Fruit fly (Drosophila melanogaster) whole organism, embryonic: Measurements from ENCODE around the gene Prx5.

Source experiments
- Abd-B ChIP-seq: fragments of 200-800 bp; sonication (Bioruptor generic); optimal IDR thresholded peaks from 2 replicates; lab custom pipeline; 2018; ENCODE audit warnings: missing biosample characterization, mild to moderate bottlenecking, missing genetic modification characterization, moderate library complexity
- Asciz ChIP-seq: fragments of 200-800 bp; sonication (Bioruptor generic); optimal IDR thresholded peaks from 2 replicates; lab custom pipeline; 2017; ENCODE audit warnings: missing biosample characterization, mild to moderate bottlenecking, missing genetic modification characterization, missing genetic modification reagents
- Awh ChIP-seq: fragments of 200-800 bp; sonication (Bioruptor generic); IDR thresholded peaks from 2 replicates; pipeline ENCODE4, ENCODE4 v1.3.6; 2022; ENCODE audit warnings: missing biosample characterization, missing genetic modification characterization
- BEAF-32 ChIP-seq: fragments of 200-800 bp; sonication (Bioruptor generic); optimal IDR thresholded peaks from 3 replicates; lab custom pipeline; 2017; ENCODE audit warnings: missing biosample characterization, missing genetic modification characterization, mild to moderate bottlenecking, moderate library complexity, missing genetic modification reagents
- CG10366 ChIP-seq: fragments of 200-800 bp; sonication (Bioruptor generic); IDR thresholded peaks from 2 replicates; pipeline ENCODE4 v1.3.6; 2022; ENCODE audit warnings: missing biosample characterization, missing genetic modification characterization
- CG11695 ChIP-seq: fragments of 200-800 bp; sonication (Bioruptor generic); IDR thresholded peaks from 3 replicates; pipeline ENCODE4 v1.3.6; 2022; ENCODE audit warnings: missing biosample characterization, missing genetic modification characterization
- CG12391 ChIP-seq: fragments of 200-800 bp; sonication (Bioruptor generic); optimal IDR thresholded peaks from 3 replicates; lab custom pipeline; 2018; ENCODE audit warnings: missing biosample characterization, mild to moderate bottlenecking, missing genetic modification characterization, moderate library complexity
- CG13775 ChIP-seq: fragments of 200-800 bp; sonication (Bioruptor generic); optimal IDR thresholded peaks from 3 replicates; lab custom pipeline; 2017; ENCODE audit warnings: missing biosample characterization, mild to moderate bottlenecking, missing genetic modification characterization
- CG14667 ChIP-seq: fragments of 200-800 bp; sonication (Bioruptor generic); IDR thresholded peaks from 2 replicates; pipeline ENCODE4 v1.3.6; 2022; ENCODE audit warnings: missing biosample characterization, missing genetic modification characterization
- CG16863 ChIP-seq: fragments of 200-800 bp; sonication (Bioruptor generic); optimal IDR thresholded peaks from 3 replicates; lab custom pipeline; 2016; ENCODE audit warnings: missing biosample characterization, missing genetic modification characterization
- CG1792 ChIP-seq: fragments of 200-800 bp; sonication (Bioruptor generic); optimal IDR thresholded peaks from 2 replicates; lab custom pipeline; 2016; ENCODE audit warnings: missing biosample characterization, missing genetic modification characterization
- CG32772 ChIP-seq: fragments of 200-800 bp; sonication (Bioruptor generic); IDR thresholded peaks from 2 replicates; pipeline ENCODE4 v1.3.6; 2022; ENCODE audit warnings: missing biosample characterization, missing genetic modification characterization
- CG33213 ChIP-seq: fragments of 200-800 bp; sonication (Bioruptor generic); optimal IDR thresholded peaks from 3 replicates; lab custom pipeline; 2016; ENCODE audit warnings: missing biosample characterization, missing genetic modification characterization
- CG34224 ChIP-seq: fragments of 200-800 bp; sonication (Bioruptor generic); IDR thresholded peaks from 3 replicates; pipeline ENCODE4 v1.3.6; 2022; ENCODE audit warnings: missing biosample characterization, missing genetic modification characterization; ENCODE audit not compliant: partially characterized antibody
- CG4854 ChIP-seq: fragments of 200-800 bp; sonication (Bioruptor generic); optimal IDR thresholded peaks from 2 replicates; lab custom pipeline; 2016; ENCODE audit warnings: missing biosample characterization, missing genetic modification characterization, inconsistent platforms
- Dbx ChIP-seq: fragments of 200-800 bp; sonication (Bioruptor generic); IDR thresholded peaks from 3 replicates; pipeline ENCODE4 v1.3.6; 2022; ENCODE audit warnings: missing biosample characterization, missing genetic modification characterization
- Fer3 ChIP-seq: fragments of 200-800 bp; sonication (Bioruptor generic); optimal IDR thresholded peaks from 2 replicates; lab custom pipeline; 2018; ENCODE audit warnings: missing biosample characterization, mild to moderate bottlenecking, missing genetic modification characterization, moderate library complexity
- HHEX ChIP-seq: fragments of 200-800 bp; sonication (Bioruptor generic); optimal IDR thresholded peaks from 3 replicates; lab custom pipeline; 2017; ENCODE audit warnings: missing biosample characterization, mild to moderate bottlenecking, missing genetic modification characterization, missing genetic modification reagents
- Hmr ChIP-seq: fragments of 200-800 bp; sonication (Bioruptor generic); optimal IDR thresholded peaks from 3 replicates; lab custom pipeline; 2017; ENCODE audit warnings: mild to moderate bottlenecking, missing biosample characterization, missing genetic modification reagents, missing genetic modification characterization
- Myb ChIP-seq: fragments of 200-800 bp; sonication (Bioruptor generic); optimal IDR thresholded peaks from 2 replicates; lab custom pipeline; 2016; ENCODE audit warnings: missing biosample characterization, missing genetic modification characterization
- NC2β ChIP-seq: fragments of 200-800 bp; sonication (Bioruptor generic); optimal IDR thresholded peaks from 2 replicates; lab custom pipeline; 2016; ENCODE audit warnings: missing biosample characterization, missing genetic modification characterization
- Neu2 ChIP-seq: fragments of 200-800 bp; sonication (Bioruptor generic); optimal IDR thresholded peaks from 3 replicates; lab custom pipeline; 2016; ENCODE audit warnings: missing biosample characterization, missing genetic modification characterization, borderline replicate concordance
- Nf-YB ChIP-seq: fragments of 200-800 bp; sonication (Bioruptor generic); optimal IDR thresholded peaks from 3 replicates; lab custom pipeline; 2019; ENCODE audit warnings: missing biosample characterization, mild to moderate bottlenecking, missing genetic modification characterization, moderate library complexity
- Oaz ChIP-seq: fragments of 200-800 bp; sonication (Bioruptor generic); IDR thresholded peaks from 2 replicates; pipeline ENCODE4 v1.3.6; 2022; ENCODE audit warnings: missing biosample characterization, missing genetic modification characterization
- Ptx1 ChIP-seq: fragments of 200-800 bp; sonication (Bioruptor generic); IDR thresholded peaks from 2 replicates; pipeline ENCODE4 v1.3.6; 2022; ENCODE audit warnings: missing biosample characterization, missing genetic modification characterization
- Side ChIP-seq: fragments of 200-800 bp; sonication (Bioruptor generic); optimal IDR thresholded peaks from 2 replicates; lab custom pipeline; 2016; ENCODE audit warnings: missing biosample characterization, missing genetic modification characterization
- Spps ChIP-seq: fragments of 200-800 bp; sonication (Bioruptor generic); optimal IDR thresholded peaks from 2 replicates; lab custom pipeline; 2018; ENCODE audit warnings: missing biosample characterization, mild to moderate bottlenecking, missing genetic modification characterization
- ap ChIP-seq: fragments of 200-800 bp; sonication (Bioruptor generic); IDR thresholded peaks from 2 replicates; pipeline ENCODE4 v1.3.6; 2022; ENCODE audit warnings: missing biosample characterization, missing genetic modification characterization
- bcd ChIP-seq: fragments of 200-800 bp; sonication (Bioruptor generic); optimal IDR thresholded peaks from 2 replicates; lab custom pipeline; 2017; ENCODE audit warnings: missing biosample characterization, mild to moderate bottlenecking, missing genetic modification characterization
- chinmo ChIP-seq: fragments of 200-800 bp; sonication (Bioruptor generic); IDR thresholded peaks from 4 replicates; pipeline ENCODE4 v1.3.6; 2022; ENCODE audit warnings: missing biosample characterization, missing genetic modification characterization; ENCODE audit not compliant: partially characterized antibody
- chn ChIP-seq: fragments of 200-800 bp; sonication (Bioruptor generic); optimal IDR thresholded peaks from 2 replicates; lab custom pipeline; 2016; ENCODE audit warnings: missing biosample characterization, missing genetic modification characterization
- crc ChIP-seq: fragments of 200-800 bp; sonication (Bioruptor generic); optimal IDR thresholded peaks from 2 replicates; lab custom pipeline; 2016; ENCODE audit warnings: missing biosample characterization, missing genetic modification characterization
- crp ChIP-seq, 2 experiments: fragments of 200-800 bp; sonication (Bioruptor generic); optimal IDR thresholded peaks; 2 replicates in 1 of 2; 3 replicates in 1 of 2; lab custom pipeline; 2017; ENCODE audit warnings: missing biosample characterization in 2 of 2, missing genetic modification characterization in 2 of 2, mild to moderate bottlenecking in 1 of 2, moderate library complexity in 1 of 2
- dmrt11E ChIP-seq: fragments of 200-800 bp; sonication (Bioruptor generic); optimal IDR thresholded peaks from 3 replicates; lab custom pipeline; 2018; ENCODE audit warnings: missing biosample characterization, mild to moderate bottlenecking, missing genetic modification characterization, moderate library complexity
- fd96Cb ChIP-seq: fragments of 200-800 bp; sonication (Bioruptor generic); optimal IDR thresholded peaks from 2 replicates; lab custom pipeline; 2018; ENCODE audit warnings: missing biosample characterization, mild to moderate bottlenecking, missing genetic modification characterization, moderate library complexity
- gfzf ChIP-seq: fragments of 200-800 bp; sonication (Bioruptor generic); optimal IDR thresholded peaks from 2 replicates; lab custom pipeline; 2016; ENCODE audit warnings: missing biosample characterization, mild to moderate bottlenecking, missing genetic modification characterization, moderate library complexity
- gro ChIP-seq: fragments of 200-800 bp; sonication (Bioruptor generic); optimal IDR thresholded peaks from 2 replicates; lab custom pipeline; 2016; ENCODE audit warnings: missing biosample characterization, missing genetic modification characterization
- h ChIP-seq: fragments of >200 bp; optimal IDR thresholded peaks from 2 replicates; lab custom pipeline; 2017
- hbn ChIP-seq: fragments of 200-800 bp; sonication (Bioruptor generic); IDR thresholded peaks from 2 replicates; pipeline ENCODE4 v1.3.6; 2022; ENCODE audit warnings: missing biosample characterization, missing genetic modification characterization; ENCODE audit not compliant: partially characterized antibody
- insv ChIP-seq, 2 experiments: fragments of 200-800 bp; sonication (Bioruptor generic); optimal IDR thresholded peaks; 3 replicates each; lab custom pipeline; 2016 to 2018; ENCODE audit warnings: missing biosample characterization in 2 of 2, missing genetic modification characterization in 2 of 2
- inv ChIP-seq: fragments of 200-800 bp; sonication (Bioruptor generic); IDR thresholded peaks from 2 replicates; pipeline ENCODE4 v1.3.6; 2022; ENCODE audit warnings: missing biosample characterization, missing genetic modification characterization; ENCODE audit not compliant: partially characterized antibody
- jumu ChIP-seq: fragments of 200-800 bp; sonication (Bioruptor generic); optimal IDR thresholded peaks from 3 replicates; lab custom pipeline; 2016; ENCODE audit warnings: missing biosample characterization, missing genetic modification characterization
- klu ChIP-seq: fragments of 200-800 bp; sonication (Bioruptor generic); IDR thresholded peaks from 2 replicates; pipeline ENCODE4 v1.3.6; 2022; ENCODE audit warnings: missing biosample characterization, missing genetic modification characterization
- mirr ChIP-seq: fragments of 200-800 bp; sonication (Bioruptor generic); optimal IDR thresholded peaks from 3 replicates; lab custom pipeline; 2018; ENCODE audit warnings: missing biosample characterization, mild to moderate bottlenecking, missing genetic modification characterization
- oc ChIP-seq: fragments of 200-800 bp; sonication (Bioruptor generic); optimal IDR thresholded peaks from 2 replicates; lab custom pipeline; 2018; ENCODE audit warnings: missing biosample characterization, mild to moderate bottlenecking, missing genetic modification characterization, moderate library complexity
- otp ChIP-seq: fragments of 200-800 bp; sonication (Bioruptor generic); IDR thresholded peaks from 3 replicates; pipeline ENCODE4, ENCODE4 v1.3.6; 2022; ENCODE audit warnings: missing biosample characterization, missing genetic modification characterization
- rib ChIP-seq: fragments of 200-800 bp; sonication (Bioruptor generic); IDR thresholded peaks from 2 replicates; pipeline ENCODE4 v1.3.6; 2022; ENCODE audit warnings: missing biosample characterization, missing genetic modification characterization
- sens ChIP-seq: fragments of 200-800 bp; sonication (Bioruptor generic); peaks from one replicate; lab custom pipeline; 2016; ENCODE audit warnings: missing biosample characterization, missing genetic modification characterization
- slou ChIP-seq: fragments of 200-800 bp; sonication (Bioruptor generic); optimal IDR thresholded peaks from 3 replicates; lab custom pipeline; 2016; ENCODE audit warnings: missing biosample characterization, missing genetic modification characterization
- ttk ChIP-seq: fragments of 200-800 bp; sonication (Bioruptor generic); IDR thresholded peaks from 2 replicates; pipeline ENCODE4 v2.1.2; 2022; ENCODE audit warnings: missing biosample characterization, missing genetic modification characterization
- unpg ChIP-seq: fragments of 200-800 bp; sonication (Bioruptor generic); optimal IDR thresholded peaks from 3 replicates; lab custom pipeline; 2018; ENCODE audit warnings: missing biosample characterization, mild to moderate bottlenecking, missing genetic modification characterization, moderate library complexity
- zfh1 ChIP-seq: fragments of 200-800 bp; sonication (Bioruptor generic); IDR thresholded peaks from 3 replicates; pipeline ENCODE4 v1.3.6; 2022; ENCODE audit warnings: missing biosample characterization, missing genetic modification characterization

The Prx5 gene

DNA sequence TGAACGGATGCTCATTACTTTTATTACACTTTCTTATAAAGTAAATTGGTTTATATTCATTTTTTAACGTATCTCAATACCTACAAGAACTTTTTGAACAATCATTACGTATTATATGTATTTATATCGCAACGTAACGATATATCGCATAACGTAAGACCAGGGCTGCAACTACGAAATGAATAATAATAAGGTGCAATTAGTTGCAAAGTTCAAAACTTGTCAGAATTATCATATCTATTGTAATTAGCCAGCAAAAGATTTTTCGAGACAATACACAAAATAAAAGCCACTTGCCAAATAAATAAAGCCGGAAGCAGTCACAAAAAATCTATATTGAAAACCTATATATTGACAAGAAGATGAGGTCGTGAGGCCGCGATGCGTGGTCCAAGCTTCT is 48.2 kb upstream of the Prx5 start (continued):
- no peak for TF ChIP-seq zfh1
- TF ChIP-seq crp (GFP tag; optimal IDR thresholded peaks at IDR 0.05; lab: Kevin White, UChicago) = no peak
- no peak for TF ChIP-seq rib (GFP tag; lab: Robert Waterston, UW)
- peak; percentile 43 for TF ChIP-seq Hmr
- TF ChIP-seq oc (tag; lab: Kevin White, UChicago) = no peak
- TF ChIP-seq hbn (GFP tag; lab: Robert Waterston, UW) = peak; percentile 79
- TF ChIP-seq jumu (GFP tag; lab: Kevin White, UChicago) = peak; percentile 8
- TF ChIP-seq Abd-B = peak; percentile 17
- no peak for TF ChIP-seq slou (GFP tag; lab: Kevin White, UChicago)
- no peak for TF ChIP-seq Ptx1 (GFP tag; lab: Robert Waterston, UW)
- peak; percentile 37; the same call in 1 of the 3 replicates for TF ChIP-seq Dbx (GFP tag; lab: Robert Waterston, UW)
- peak; percentile 25 for TF ChIP-seq CG33213
- TF ChIP-seq NC2β = peak; percentile 19
- no peak for TF ChIP-seq h (lab: Kevin White, UChicago)
- TF ChIP-seq CG32772 = no peak
- peak; percentile 12 for TF ChIP-seq CG16863 (GFP tag; lab: Kevin White, UChicago)
- TF ChIP-seq chn (GFP tag; lab: Kevin White, UChicago) = no peak
- TF ChIP-seq Nf-YB (GFP tag; lab: Kevin White, UChicago) = no peak
- TF ChIP-seq klu = no peak
- no peak for TF ChIP-seq Side (GFP tag; lab: Kevin White, UChicago)
- no peak for TF ChIP-seq ttk
- TF ChIP-seq bcd (GFP tag; lab: Kevin White, UChicago) = peak; percentile 20
- TF ChIP-seq unpg (GFP tag; lab: Kevin White, UChicago) = no peak
- no peak for TF ChIP-seq CG10366 (GFP tag; lab: Robert Waterston, UW)
- TF ChIP-seq fd96Cb (tag; lab: Kevin White, UChicago) = peak; percentile 3
- peak; percentile 29 for TF ChIP-seq crc (GFP tag; lab: Kevin White, UChicago)
- TF ChIP-seq BEAF-32 (GFP tag; lab: Kevin White, UChicago) = peak; percentile 70
- TF ChIP-seq CG34224 (GFP tag; lab: Robert Waterston, UW) = peak; percentile 78
- TF ChIP-seq chinmo (GFP tag; lab: Robert Waterston, UW) = peak; percentile 58; the same call in 1 of the 4 replicates
- no peak for TF ChIP-seq HHEX (GFP tag; lab: Kevin White, UChicago)
- TF ChIP-seq CG4854 (GFP tag; lab: Kevin White, UChicago) = no peak
- peak; percentile 53 for TF ChIP-seq Myb
- TF ChIP-seq dmrt11E = no peak
- TF ChIP-seq otp = no peak
- no peak for TF ChIP-seq Oaz (GFP tag; lab: Robert Waterston, UW)
- peak; percentile 84 for TF ChIP-seq sens (GFP tag; lab: Kevin White, UChicago)
- no peak for TF ChIP-seq Fer3 (tag; lab: Kevin White, UChicago)
- TF ChIP-seq gfzf (GFP tag; lab: Kevin White, UChicago) = no peak
- TF ChIP-seq Neu2 (GFP tag; lab: Kevin White, UChicago) = no peak
- TF ChIP-seq CG12391 (tag; lab: Kevin White, UChicago) = peak; percentile 41
- TF ChIP-seq insv (GFP tag; optimal IDR thresholded peaks at IDR 0.05; lab: Kevin White, UChicago) = no peak
- TF ChIP-seq inv (GFP tag; lab: Robert Waterston, UW) = no peak; the same call in 1 of the 2 replicates
- no peak for TF ChIP-seq Spps (tag; lab: Kevin White, UChicago)
- no peak for TF ChIP-seq ap (GFP tag; lab: Robert Waterston, UW)
- no peak for TF ChIP-seq Awh (GFP tag; lab: Robert Waterston, UW)
- TF ChIP-seq CG11695 (GFP tag; lab: Robert Waterston, UW) = no peak
- TF ChIP-seq Asciz (GFP tag; lab: Kevin White, UChicago) = no peak
- TF ChIP-seq gro (GFP tag; lab: Kevin White, UChicago) = no peak
- peak; percentile 2 for TF ChIP-seq CG1792 (GFP tag; lab: Kevin White, UChicago)
- TF ChIP-seq CG14667 (GFP tag; lab: Robert Waterston, UW) = no peak
- TF ChIP-seq CG13775 (GFP tag; lab: Kevin White, UChicago) = peak; percentile 31
- no peak for TF ChIP-seq mirr (GFP tag; lab: Kevin White, UChicago)
